Worm (Caenorhabditis elegans) whole organism, L4/young adult: ENCODE measurements around the gene ttbk-2.2.
"Not testable (repeated sequence)": the region's sequence is repeated elsewhere in the genome, so short reads cannot be mapped to it uniquely, and the experiment has no call there.

Source experiments
- W03F9.2 ChIP-seq: fragments of 150-350 bp; optimal IDR thresholded peaks from 2 replicates; lab custom pipeline; 2014; ENCODE audit warnings: missing biosample characterization, missing genetic modification characterization
- dao-5 ChIP-seq: sonication (generic microtip); optimal IDR thresholded peaks from 2 replicates; lab custom pipeline; 2016; ENCODE audit warnings: missing genotype, missing genetic modification characterization, moderate library complexity, missing compliant biosample characterization
- him-1 ChIP-seq: sonication (generic microtip); optimal IDR thresholded peaks from 2 replicates; lab custom pipeline; 2016; ENCODE audit warnings: missing genotype, missing genetic modification reagents, missing genetic modification characterization, missing compliant biosample characterization

The ttbk-2.2 gene

ce11 chrIV:5066887-5067286, at the start of gene ttbk-2.2:
Gene ttbk-2.2, minus strand, starts transcription at chrIV:5066987.
- TF ChIP-seq W03F9.2, dao-5, him-1 (tag; lab: Kevin White, UChicago): not testable (repeated sequence)

- TF ChIP-seq W03F9.2 (tag; lab: Kevin White, UChicago) (no peak), dao-5 (tag; lab: Kevin White, UChicago) (no peak), him-1 (tag; lab: Kevin White, UChicago) (no peak)
These were observed 44.7 kb upstream of the ttbk-2.2 start, which contains the start of gene AC7.3 for ce11 chrIV:5111533-5111932. Gene AC7.3, plus strand, starts transcription at chrIV:5111833.

- no peak for TF ChIP-seq him-1 (tag; lab: Kevin White, UChicago)
- TF ChIP-seq dao-5 (tag; lab: Kevin White, UChicago), result no peak
- TF ChIP-seq W03F9.2 (tag; lab: Kevin White, UChicago), result no peak
These were observed 43.7 kb upstream of the ttbk-2.2 start for ce11 chrIV:5110391-5110930.

ce11 chrIV:5109943-5110342, 43.2 kb upstream of the ttbk-2.2 start:
- no peak for TF ChIP-seq W03F9.2 (tag; lab: Kevin White, UChicago)
- TF ChIP-seq him-1 (tag; lab: Kevin White, UChicago), result no peak
- TF ChIP-seq dao-5 (tag; lab: Kevin White, UChicago), result no peak

ce11 chrIV:5108971-5109370, 42.2 kb upstream of the ttbk-2.2 start:
- TF ChIP-seq W03F9.2 (tag; lab: Kevin White, UChicago) (no peak), dao-5 (tag; lab: Kevin White, UChicago) (no peak), him-1 (tag; lab: Kevin White, UChicago) (no peak)

ce11 chrIV:5103229-5103894, 36.6 kb upstream of the ttbk-2.2 start, which contains the start of gene C02B10.3:
Gene C02B10.3, minus strand, starts transcription at chrIV:5103279.
- TF ChIP-seq him-1 (tag; lab: Kevin White, UChicago) (peak; percentile 48), dao-5 (tag; lab: Kevin White, UChicago) (no peak)

ce11 chrIV:5101945-5102344, 35.2 kb upstream of the ttbk-2.2 start:
- TF ChIP-seq W03F9.2 (tag; lab: Kevin White, UChicago) (no peak), him-1 (tag; lab: Kevin White, UChicago) (no peak), dao-5 (tag; lab: Kevin White, UChicago) (no peak)

- TF ChIP-seq him-1 (tag; lab: Kevin White, UChicago), result peak; percentile 48
- no peak for TF ChIP-seq W03F9.2 (tag; lab: Kevin White, UChicago)
- TF ChIP-seq dao-5 (tag; lab: Kevin White, UChicago), result no peak
These were observed 33.4 kb upstream of the ttbk-2.2 start for ce11 chrIV:5100145-5100544.

- no peak for TF ChIP-seq W03F9.2 (tag; lab: Kevin White, UChicago)
- no peak for TF ChIP-seq him-1 (tag; lab: Kevin White, UChicago)
- TF ChIP-seq dao-5 (tag; lab: Kevin White, UChicago), result no peak
These were observed 26.7 kb upstream of the ttbk-2.2 start for ce11 chrIV:5093462-5093861.

- no peak for TF ChIP-seq dao-5 (tag; lab: Kevin White, UChicago)
- peak; percentile 15 for TF ChIP-seq him-1 (tag; lab: Kevin White, UChicago)
- TF ChIP-seq W03F9.2 (tag; lab: Kevin White, UChicago), result peak; percentile 52
These were observed 24.4 kb upstream of the ttbk-2.2 start, which contains the start of the genes snpn-1 and C02B10.4 for ce11 chrIV:5090993-5091793. Gene snpn-1, minus strand, starts transcription at chrIV:5091043. Gene C02B10.4, plus strand, starts transcription at chrIV:5091586.

ce11 chrIV:5088814-5089322, 22.1 kb upstream of the ttbk-2.2 start, which contains the start of gene ivd-1:
Gene ivd-1, minus strand, starts transcription at chrIV:5088864.
- TF ChIP-seq dao-5 (tag; lab: Kevin White, UChicago) (no peak), W03F9.2 (tag; lab: Kevin White, UChicago) (no peak), him-1 (tag; lab: Kevin White, UChicago) (no peak)

ce11 chrIV:5086961-5087326, 20.2 kb upstream of the ttbk-2.2 start:
- no peak for TF ChIP-seq him-1 (tag; lab: Kevin White, UChicago)
- no peak for TF ChIP-seq W03F9.2 (tag; lab: Kevin White, UChicago)
- TF ChIP-seq dao-5 (tag; lab: Kevin White, UChicago), result no peak
